Fruit fly (Drosophila melanogaster): ENCODE results near the gene Naglu.
A peak's percentile ranks its signal among the peaks of the same experiment; 100 is the strongest.

The Naglu gene

DNA sequence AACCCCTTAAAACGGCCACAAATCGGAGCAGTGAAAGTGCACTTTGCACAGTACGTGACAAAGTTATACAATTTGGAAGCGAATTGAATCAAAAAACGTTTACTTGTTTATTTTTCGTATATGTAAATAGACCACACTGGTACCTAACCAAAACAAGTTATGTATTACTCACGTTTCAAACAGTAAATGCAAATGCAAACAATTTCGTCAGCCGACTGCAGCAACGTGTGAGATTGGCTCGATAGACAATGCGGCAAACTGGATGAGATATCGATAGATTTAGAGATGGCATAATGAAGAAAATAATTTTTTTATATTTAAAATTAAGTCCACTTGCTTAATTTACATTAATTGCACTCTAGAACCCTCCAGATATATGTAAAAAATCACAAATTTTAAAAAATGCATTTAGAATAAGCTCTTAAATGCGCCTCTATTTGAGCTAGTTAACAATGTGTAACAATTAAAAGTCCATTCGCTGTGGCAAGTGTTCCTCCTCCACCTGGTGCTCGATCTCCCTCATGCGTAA is 30.1 kb downstream of the Naglu start, which contains the start of gene AlaRS:
Gene AlaRS, minus strand, starts transcription at position 257 of the 529 bp plus-strand sequence.
- TF ChIP-seq CG1620 (GFP tag; optimal IDR thresholded peaks at IDR 0.05) (peak; percentile 40), cic (GFP tag; optimal IDR thresholded peaks at IDR 0.05) (peak; percentile 24), pad (GFP tag; optimal IDR thresholded peaks at IDR 0.05) (no peak), Clk (GFP tag; optimal IDR thresholded peaks at IDR 0.05) (no peak), CG7045 (GFP tag; optimal IDR thresholded peaks at IDR 0.05) (peak; percentile 29), Hr96 (GFP tag; optimal IDR thresholded peaks at IDR 0.05) (no peak), CG7101 (tag; optimal IDR thresholded peaks at IDR 0.05) (peak; percentile 51), CG33017 (tag; optimal IDR thresholded peaks at IDR 0.05) (peak; percentile 60), ovo (GFP tag; optimal IDR thresholded peaks at IDR 0.05) (no peak), toe (GFP tag; optimal IDR thresholded peaks at IDR 0.05) (peak; percentile 34), Mnt (GFP tag; optimal IDR thresholded peaks at IDR 0.05) (peak; percentile 90), CG14711 (tag; optimal IDR thresholded peaks at IDR 0.05) (peak; percentile 52), CG5204 (GFP tag; optimal IDR thresholded peaks at IDR 0.05) (peak; percentile 37), cnc (optimal IDR thresholded peaks at IDR 0.05) (no peak), CG11617 (GFP tag; optimal IDR thresholded peaks at IDR 0.05) (peak; percentile 70), kay (GFP tag; ENCODE audit: borderline replicate concordance) (peak; percentile 87), CG12768 (GFP tag; optimal IDR thresholded peaks at IDR 0.05) (peak; percentile 61), bab1 (GFP tag; optimal IDR thresholded peaks at IDR 0.05) (peak; percentile 71), Crg-1 (GFP tag; optimal IDR thresholded peaks at IDR 0.05) (peak; percentile 30), tj (GFP tag; optimal IDR thresholded peaks at IDR 0.05) (peak; percentile 69)

dm6 chr2L:8376717-8377116 is 35.0 kb downstream of the Naglu start, which contains the start of the genes CG13390 and CG17294:
Gene CG13390 (minus strand): TSS chr2L:8376797.
Gene CG17294 (plus strand): TSS chr2L:8377035.
- TF ChIP-seq Crg-1 (GFP tag; optimal IDR thresholded peaks at IDR 0.05) (peak; percentile 98), CG14711 (tag; optimal IDR thresholded peaks at IDR 0.05) (peak; percentile 99), ovo (GFP tag; optimal IDR thresholded peaks at IDR 0.05) (peak; percentile 88), CG7101 (tag; optimal IDR thresholded peaks at IDR 0.05) (peak; percentile 100), Clk (GFP tag; optimal IDR thresholded peaks at IDR 0.05) (peak; percentile 98), CG11617 (GFP tag; optimal IDR thresholded peaks at IDR 0.05) (peak; percentile 99), CG1620 (GFP tag; optimal IDR thresholded peaks at IDR 0.05) (peak; percentile 98), cnc (optimal IDR thresholded peaks at IDR 0.05) (no peak), tj (GFP tag; optimal IDR thresholded peaks at IDR 0.05) (peak; percentile 88), toe (GFP tag; optimal IDR thresholded peaks at IDR 0.05) (peak; percentile 98), CG5204 (GFP tag; optimal IDR thresholded peaks at IDR 0.05) (no peak), Hr96 (GFP tag; optimal IDR thresholded peaks at IDR 0.05) (peak; percentile 95), CG33017 (tag; optimal IDR thresholded peaks at IDR 0.05) (peak; percentile 99), cic (GFP tag; optimal IDR thresholded peaks at IDR 0.05) (peak; percentile 93), CG7045 (GFP tag; optimal IDR thresholded peaks at IDR 0.05) (peak; percentile 99), bab1 (GFP tag; optimal IDR thresholded peaks at IDR 0.05) (peak; percentile 100), kay (GFP tag; ENCODE audit: borderline replicate concordance) (peak; percentile 97), pad (GFP tag; optimal IDR thresholded peaks at IDR 0.05) (peak; percentile 95), CG12768 (GFP tag; optimal IDR thresholded peaks at IDR 0.05) (peak; percentile 100), Mnt (GFP tag; optimal IDR thresholded peaks at IDR 0.05) (peak; percentile 94)

DNA sequence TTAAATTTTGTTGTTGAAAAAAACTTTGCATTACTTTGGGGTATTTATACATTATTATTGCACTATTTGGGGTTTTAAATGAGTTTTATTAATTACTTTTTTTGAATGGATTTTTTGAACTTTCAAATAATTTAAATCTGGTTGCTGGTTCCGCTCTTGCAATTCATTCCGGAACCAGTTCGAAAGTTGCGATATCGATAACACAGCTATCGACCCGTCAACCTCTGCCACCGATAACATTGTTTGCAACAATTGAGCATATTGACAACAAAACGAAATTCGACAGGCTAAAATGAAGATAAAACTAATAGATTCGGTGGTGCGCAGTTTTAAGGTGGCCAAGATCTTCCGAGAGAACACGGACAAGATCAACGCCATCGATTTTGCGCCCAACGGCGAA is 37.4 kb downstream of the Naglu start, which contains the start of gene Wdr82:
Gene Wdr82, plus strand, starts transcription at position 227 of the 400 bp plus-strand sequence.
- no peak for TF ChIP-seq CG33017 (tag; optimal IDR thresholded peaks at IDR 0.05)
- TF ChIP-seq pad (GFP tag; optimal IDR thresholded peaks at IDR 0.05) = no peak
- no peak for TF ChIP-seq CG11617 (GFP tag; optimal IDR thresholded peaks at IDR 0.05)
- no peak for TF ChIP-seq CG12768 (GFP tag; optimal IDR thresholded peaks at IDR 0.05)
- TF ChIP-seq bab1 (GFP tag; optimal IDR thresholded peaks at IDR 0.05) = peak; percentile 56
- TF ChIP-seq ovo (GFP tag; optimal IDR thresholded peaks at IDR 0.05) = no peak
- no peak for TF ChIP-seq Mnt (GFP tag; optimal IDR thresholded peaks at IDR 0.05)

dm6 chr2L:8372248-8372647 is 39.4 kb downstream of the Naglu start:
- TF ChIP-seq CG5204 (GFP tag; optimal IDR thresholded peaks at IDR 0.05) (no peak), Mnt (GFP tag; optimal IDR thresholded peaks at IDR 0.05) (no peak), ovo (GFP tag; optimal IDR thresholded peaks at IDR 0.05) (no peak), CG7045 (GFP tag; optimal IDR thresholded peaks at IDR 0.05) (no peak), CG11617 (GFP tag; optimal IDR thresholded peaks at IDR 0.05) (no peak), Hr96 (GFP tag; optimal IDR thresholded peaks at IDR 0.05) (no peak), pad (GFP tag; optimal IDR thresholded peaks at IDR 0.05) (no peak), kay (GFP tag; ENCODE audit: borderline replicate concordance) (no peak), CG7101 (tag; optimal IDR thresholded peaks at IDR 0.05) (no peak), CG33017 (tag; optimal IDR thresholded peaks at IDR 0.05) (no peak), CG1620 (GFP tag; optimal IDR thresholded peaks at IDR 0.05) (no peak), CG12768 (GFP tag; optimal IDR thresholded peaks at IDR 0.05) (no peak)

dm6 chr2L:8371354-8371937 is 40.2 kb downstream of the Naglu start:
- TF ChIP-seq CG14711 (tag; optimal IDR thresholded peaks at IDR 0.05) (peak; percentile 29), Hr96 (GFP tag; optimal IDR thresholded peaks at IDR 0.05) (no peak), CG7101 (tag; optimal IDR thresholded peaks at IDR 0.05) (peak; percentile 17), ovo (GFP tag; optimal IDR thresholded peaks at IDR 0.05) (no peak), Clk (GFP tag; optimal IDR thresholded peaks at IDR 0.05) (no peak), Crg-1 (GFP tag; optimal IDR thresholded peaks at IDR 0.05) (no peak), Mnt (GFP tag; optimal IDR thresholded peaks at IDR 0.05) (no peak), cic (GFP tag; optimal IDR thresholded peaks at IDR 0.05) (no peak), CG33017 (tag; optimal IDR thresholded peaks at IDR 0.05) (no peak), tj (GFP tag; optimal IDR thresholded peaks at IDR 0.05) (no peak), CG5204 (GFP tag; optimal IDR thresholded peaks at IDR 0.05) (no peak), CG7045 (GFP tag; optimal IDR thresholded peaks at IDR 0.05) (no peak), pad (GFP tag; optimal IDR thresholded peaks at IDR 0.05) (no peak), toe (GFP tag; optimal IDR thresholded peaks at IDR 0.05) (peak; percentile 22), kay (GFP tag; ENCODE audit: borderline replicate concordance) (no peak), CG12768 (GFP tag; optimal IDR thresholded peaks at IDR 0.05) (peak; percentile 64), CG11617 (GFP tag; optimal IDR thresholded peaks at IDR 0.05) (no peak), cnc (optimal IDR thresholded peaks at IDR 0.05) (no peak), CG1620 (GFP tag; optimal IDR thresholded peaks at IDR 0.05) (no peak), bab1 (GFP tag; optimal IDR thresholded peaks at IDR 0.05) (peak; percentile 9)

Data from whole organism, adult.